Fruit fly (Drosophila melanogaster) whole organism, embryonic: ENCODE data around the gene CG6790.

Source experiments
- CG10321 ChIP-seq: fragments of 200-800 bp; sonication (Bioruptor generic); IDR thresholded peaks from 2 replicates; pipeline ENCODE4 v1.3.6; 2022; ENCODE audit warnings: missing biosample characterization, missing genetic modification characterization
- CG10462 ChIP-seq: fragments of 200-800 bp; sonication (Bioruptor generic); optimal IDR thresholded peaks from 2 replicates; lab custom pipeline; 2016; ENCODE audit warnings: missing biosample characterization, missing genetic modification characterization
- CG12391 ChIP-seq: fragments of 200-800 bp; sonication (Bioruptor generic); optimal IDR thresholded peaks from 3 replicates; lab custom pipeline; 2018; ENCODE audit warnings: missing biosample characterization, mild to moderate bottlenecking, missing genetic modification characterization, moderate library complexity
- CG13296 ChIP-seq: fragments of 200-800 bp; sonication (Bioruptor generic); optimal IDR thresholded peaks from 3 replicates; lab custom pipeline; 2018; ENCODE audit warnings: missing biosample characterization, mild to moderate bottlenecking, missing genetic modification characterization
- CG15601 ChIP-seq: fragments of 200-800 bp; sonication (Bioruptor generic); optimal IDR thresholded peaks from 3 replicates; lab custom pipeline; 2019; ENCODE audit warnings: missing biosample characterization, mild to moderate bottlenecking, missing genetic modification characterization, moderate library complexity
- CG16815 ChIP-seq: fragments of 200-800 bp; sonication (Bioruptor generic); optimal IDR thresholded peaks from 3 replicates; lab custom pipeline; 2017; ENCODE audit warnings: missing biosample characterization, mild to moderate bottlenecking, missing genetic modification characterization
- CG16863 ChIP-seq: fragments of 200-800 bp; sonication (Bioruptor generic); optimal IDR thresholded peaks from 3 replicates; lab custom pipeline; 2016; ENCODE audit warnings: missing biosample characterization, missing genetic modification characterization
- CG18011 ChIP-seq: fragments of 200-800 bp; sonication (Bioruptor generic); optimal IDR thresholded peaks from 2 replicates; lab custom pipeline; 2017; ENCODE audit warnings: missing biosample characterization, missing genetic modification characterization, mild to moderate bottlenecking, moderate library complexity, missing genotype
- CG1832 ChIP-seq: fragments of 200-800 bp; sonication (Bioruptor generic); optimal IDR thresholded peaks from 2 replicates; lab custom pipeline; 2017; ENCODE audit warnings: missing biosample characterization, mild to moderate bottlenecking, missing genetic modification characterization, inconsistent platforms
- CG18619 ChIP-seq: fragments of 200-800 bp; sonication (Bioruptor generic); optimal IDR thresholded peaks from 3 replicates; lab custom pipeline; 2017; ENCODE audit warnings: missing biosample characterization, mild to moderate bottlenecking, missing genetic modification characterization
- CG30020 ChIP-seq: fragments of 200-800 bp; optimal IDR thresholded peaks from 2 replicates; lab custom pipeline; 2019; ENCODE audit warnings: missing biosample characterization, mild to moderate bottlenecking, missing genetic modification characterization, moderate library complexity
- CG31224 ChIP-seq: fragments of 200-800 bp; sonication (Bioruptor generic); IDR thresholded peaks from 2 replicates; pipeline ENCODE4 v1.3.6; 2022; ENCODE audit warnings: missing biosample characterization, missing genetic modification characterization
- CG3726 ChIP-seq: fragments of 200-800 bp; sonication (Bioruptor generic); IDR thresholded peaks from 3 replicates; pipeline ENCODE4, ENCODE4 v1.3.6; 2022; ENCODE audit warnings: missing biosample characterization, missing genetic modification characterization
- CG3847 ChIP-seq: fragments of 200-800 bp; sonication (Bioruptor generic); IDR thresholded peaks from 2 replicates; pipeline ENCODE4 v1.3.6; 2022; ENCODE audit warnings: missing biosample characterization, missing genetic modification characterization
- CG42726 ChIP-seq: fragments of 200-800 bp; sonication (Bioruptor generic); IDR thresholded peaks from 2 replicates; pipeline ENCODE4 v1.3.6; 2022; ENCODE audit warnings: missing biosample characterization, missing genetic modification characterization; ENCODE audit not compliant: partially characterized antibody
- CG4820 ChIP-seq: fragments of 200-800 bp; sonication (Bioruptor generic); optimal IDR thresholded peaks from 3 replicates; lab custom pipeline; 2016; ENCODE audit warnings: missing biosample characterization, missing genetic modification characterization
- CG6654 ChIP-seq: fragments of 200-800 bp; sonication (Bioruptor generic); optimal IDR thresholded peaks from 2 replicates; lab custom pipeline; 2017; ENCODE audit warnings: missing biosample characterization, mild to moderate bottlenecking, missing genetic modification characterization
- CG6791 ChIP-seq: fragments of 200-800 bp; sonication (Bioruptor generic); IDR thresholded peaks from 3 replicates; pipeline ENCODE4 v1.3.6; 2022; ENCODE audit warnings: missing biosample characterization, missing genetic modification characterization; ENCODE audit not compliant: partially characterized antibody
- CG8359 ChIP-seq: fragments of 200-800 bp; sonication (Bioruptor generic); optimal IDR thresholded peaks from 2 replicates; lab custom pipeline; 2017; ENCODE audit warnings: missing biosample characterization, mild to moderate bottlenecking, missing genetic modification characterization, borderline replicate concordance
- CG9215 ChIP-seq: fragments of 200-800 bp; sonication (Bioruptor generic); IDR thresholded peaks from 2 replicates; pipeline ENCODE4 v1.3.6; 2022; ENCODE audit warnings: missing biosample characterization, missing genetic modification characterization
- CG9817 ChIP-seq: fragments of 200-800 bp; sonication (Bioruptor generic); optimal IDR thresholded peaks from 2 replicates; lab custom pipeline; 2018; ENCODE audit warnings: missing biosample characterization, mild to moderate bottlenecking, missing genetic modification characterization, moderate library complexity
- CrebB ChIP-seq: fragments of 200-800 bp; sonication (Bioruptor generic); optimal IDR thresholded peaks from 3 replicates; lab custom pipeline; 2018; ENCODE audit warnings: missing biosample characterization, mild to moderate bottlenecking, missing genetic modification characterization
- Dll ChIP-seq: fragments of 200-800 bp; sonication (Bioruptor generic); IDR thresholded peaks from 4 replicates; pipeline ENCODE4 v1.3.6; 2022; ENCODE audit warnings: missing biosample characterization, missing genetic modification characterization; ENCODE audit not compliant: partially characterized antibody
- E2f2 ChIP-seq: fragments of 200-800 bp; sonication (Bioruptor generic); IDR thresholded peaks from 2 replicates; pipeline ENCODE4 v1.3.6; 2022; ENCODE audit warnings: missing biosample characterization, missing genetic modification characterization
- Fer1 ChIP-seq: fragments of 200-800 bp; sonication (Bioruptor generic); optimal IDR thresholded peaks from 2 replicates; lab custom pipeline; 2017; ENCODE audit warnings: missing biosample characterization, mild to moderate bottlenecking, missing genetic modification characterization
- Fer3 ChIP-seq: fragments of 200-800 bp; sonication (Bioruptor generic); optimal IDR thresholded peaks from 2 replicates; lab custom pipeline; 2018; ENCODE audit warnings: missing biosample characterization, mild to moderate bottlenecking, missing genetic modification characterization, moderate library complexity
- Jarid2 ChIP-seq: fragments of 200-800 bp; sonication (Bioruptor generic); optimal IDR thresholded peaks from 3 replicates; lab custom pipeline; 2017; ENCODE audit warnings: mild to moderate bottlenecking, missing biosample characterization, missing genetic modification reagents, missing genetic modification characterization
- MTF-1 ChIP-seq: fragments of 200-800 bp; sonication (Bioruptor generic); optimal IDR thresholded peaks from 2 replicates; lab custom pipeline; 2018; ENCODE audit warnings: missing biosample characterization, mild to moderate bottlenecking, missing genetic modification characterization, borderline replicate concordance
- NC2α ChIP-seq: fragments of 200-800 bp; sonication (Bioruptor generic); optimal IDR thresholded peaks from 2 replicates; lab custom pipeline; 2016; ENCODE audit warnings: missing biosample characterization, missing genetic modification characterization
- Xbp1 ChIP-seq: fragments of 200-800 bp; sonication (Bioruptor generic); optimal IDR thresholded peaks from 3 replicates; lab custom pipeline; 2016; ENCODE audit warnings: missing biosample characterization, mild to moderate bottlenecking, missing genetic modification characterization
- az2 ChIP-seq: fragments of 200-800 bp; sonication (Bioruptor generic); optimal IDR thresholded peaks from 3 replicates; lab custom pipeline; 2016; ENCODE audit warnings: missing biosample characterization, missing genetic modification characterization
- bowl ChIP-seq: fragments of 200-800 bp; sonication (Bioruptor generic); IDR thresholded peaks from 2 replicates; pipeline ENCODE4 v1.3.6; 2022; ENCODE audit warnings: missing biosample characterization, missing genetic modification characterization
- br ChIP-seq: fragments of >200 bp; optimal IDR thresholded peaks from 2 replicates; lab custom pipeline; 2017
- bsh ChIP-seq, 2 experiments: fragments of 200-800 bp; sonication (Bioruptor generic); optimal IDR thresholded peaks; 2 replicates each; lab custom pipeline; 2017 to 2018; ENCODE audit warnings: mild to moderate bottlenecking in 2 of 2, missing biosample characterization in 2 of 2, missing genetic modification characterization in 2 of 2, moderate library complexity in 1 of 2
- cad ChIP-seq: fragments of >200 bp; optimal IDR thresholded peaks from 2 replicates; lab custom pipeline; 2017; ENCODE audit warnings: missing biosample characterization, missing genetic modification characterization
- ci ChIP-seq: fragments of 200-800 bp; sonication (Bioruptor generic); IDR thresholded peaks from 3 replicates; pipeline ENCODE4 v1.3.6; 2022; ENCODE audit warnings: missing biosample characterization, missing genetic modification characterization
- dan ChIP-seq: fragments of 200-800 bp; sonication (Bioruptor generic); IDR thresholded peaks from 2 replicates; pipeline ENCODE4 v1.3.6; 2022; ENCODE audit warnings: missing biosample characterization, missing genetic modification characterization
- dimm ChIP-seq: fragments of 200-800 bp; sonication (Bioruptor generic); IDR thresholded peaks from 2 replicates; pipeline ENCODE4 v1.3.6; 2022; ENCODE audit warnings: missing biosample characterization, missing genetic modification characterization
- dm ChIP-seq: fragments of 200-800 bp; sonication (Bioruptor generic); optimal IDR thresholded peaks from 3 replicates; lab custom pipeline; 2016; ENCODE audit warnings: missing biosample characterization, missing genetic modification characterization
- gfzf ChIP-seq: fragments of 200-800 bp; sonication (Bioruptor generic); optimal IDR thresholded peaks from 2 replicates; lab custom pipeline; 2016; ENCODE audit warnings: missing biosample characterization, mild to moderate bottlenecking, missing genetic modification characterization, moderate library complexity
- luna ChIP-seq: fragments of 200-800 bp; sonication (Bioruptor generic); optimal IDR thresholded peaks from 2 replicates; lab custom pipeline; 2016; ENCODE audit warnings: missing biosample characterization, missing genetic modification characterization
- maf-S ChIP-seq: fragments of 200-800 bp; sonication (Bioruptor generic); optimal IDR thresholded peaks from 2 replicates; lab custom pipeline; 2016; ENCODE audit warnings: missing biosample characterization, missing genetic modification characterization
- ranshi ChIP-seq: fragments of 200-800 bp; sonication (Bioruptor generic); IDR thresholded peaks from 2 replicates; pipeline ENCODE4 v1.3.6; 2022; ENCODE audit warnings: missing biosample characterization, missing genetic modification characterization
- repo ChIP-seq: fragments of 200-800 bp; sonication (Bioruptor generic); optimal IDR thresholded peaks from 2 replicates; lab custom pipeline; 2016; ENCODE audit warnings: missing biosample characterization, missing genetic modification characterization
- sc ChIP-seq, 3 experiments: fragments of >200 bp in 2 of 3; fragments of 200-800 bp in 1 of 3; sonication (Bioruptor generic) in 1 of 3; optimal IDR thresholded peaks; 2 replicates in 2 of 3; 3 replicates in 1 of 3; lab custom pipeline; 2017; ENCODE audit warnings: mild to moderate bottlenecking in 1 of 3, missing biosample characterization in 1 of 3, missing genetic modification characterization in 1 of 3, missing genetic modification reagents in 1 of 3
- sna ChIP-seq: fragments of 200-800 bp; sonication (Bioruptor generic); IDR thresholded peaks from 2 replicates; pipeline ENCODE4 v1.3.6; 2022; ENCODE audit warnings: missing biosample characterization, missing genetic modification characterization; ENCODE audit not compliant: partially characterized antibody
- tgo ChIP-seq: fragments of 200-800 bp; sonication (Bioruptor generic); IDR thresholded peaks from 3 replicates; pipeline ENCODE4 v1.3.6; 2022; ENCODE audit warnings: missing biosample characterization, missing genetic modification characterization
- ttk ChIP-seq: fragments of 200-800 bp; sonication (Bioruptor generic); IDR thresholded peaks from 2 replicates; pipeline ENCODE4 v2.1.2; 2022; ENCODE audit warnings: missing biosample characterization, missing genetic modification characterization
- yki ChIP-seq: fragments of >200 bp; optimal IDR thresholded peaks from 3 replicates; lab custom pipeline; 2018
- z ChIP-seq: fragments of 200-800 bp; sonication (Bioruptor generic); IDR thresholded peaks from 3 replicates; pipeline ENCODE4 v1.3.6; 2022; ENCODE audit warnings: missing biosample characterization, missing genetic modification characterization

Gene CG6790

DNA sequence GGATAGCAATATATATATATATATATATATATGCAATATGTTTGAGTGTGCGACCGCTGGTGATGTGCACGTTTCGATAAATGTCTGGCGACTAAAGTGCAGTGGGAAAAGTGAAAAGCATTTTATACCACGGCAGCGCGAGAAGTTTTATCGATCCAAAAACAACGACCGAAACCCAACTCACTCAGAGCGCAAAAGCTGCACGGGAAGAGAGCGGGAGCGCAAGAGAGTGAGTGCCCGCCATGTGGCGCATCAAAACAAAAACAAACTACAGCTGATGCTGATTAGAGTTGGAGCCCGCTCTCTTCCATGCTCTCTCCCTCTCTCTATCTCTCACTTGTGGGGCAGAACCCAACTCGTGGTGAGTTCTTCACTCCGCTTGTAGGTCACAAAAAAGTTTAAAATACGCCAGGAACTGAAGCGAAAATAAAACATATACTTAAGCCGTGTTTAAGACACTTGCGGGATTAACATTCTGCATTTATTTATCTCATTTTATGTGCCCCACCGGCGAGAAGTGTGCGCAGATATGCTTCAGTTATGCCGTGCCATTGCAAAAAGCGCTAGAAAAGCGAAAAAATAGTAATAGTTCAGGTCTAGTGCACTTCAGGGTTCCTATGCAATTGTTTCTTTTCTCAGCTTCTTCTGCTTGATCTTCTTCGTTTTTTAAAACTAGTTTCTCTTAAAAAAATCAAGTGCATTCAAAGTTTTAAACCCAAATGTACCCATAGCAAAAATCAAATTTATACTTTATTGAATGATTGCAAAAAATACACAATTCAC, 26.3 kb upstream of the CG6790 start (continued):
- no peak for TF ChIP-seq dimm (GFP tag; lab: Robert Waterston, UW)
- no peak for TF ChIP-seq CG18619 (GFP tag; lab: Kevin White, UChicago)
- no peak for TF ChIP-seq CG9215 (GFP tag; lab: Robert Waterston, UW)
- no peak for TF ChIP-seq az2
- TF ChIP-seq z (GFP tag; lab: Robert Waterston, UW): peak; percentile 64; the same call in 1 of the 3 replicates
- TF ChIP-seq NC2α: no peak
- peak; percentile 99 for TF ChIP-seq yki (lab: Kevin White, UChicago)
- peak; percentile 16; the same call in 1 of the 3 replicates for TF ChIP-seq ci (GFP tag; lab: Robert Waterston, UW)
- peak in 1 of 2 experiments; percentile 72 for TF ChIP-seq bsh (GFP tag; optimal IDR thresholded peaks at IDR 0.05; lab: Kevin White, UChicago)
- peak; percentile 38 for TF ChIP-seq Jarid2 (GFP tag; lab: Kevin White, UChicago)
- TF ChIP-seq br (lab: Kevin White, UChicago): no peak
- no peak for TF ChIP-seq CG15601 (tag; lab: Kevin White, UChicago)
- TF ChIP-seq ranshi: no peak
- TF ChIP-seq CG31224 (GFP tag; lab: Robert Waterston, UW): no peak
- TF ChIP-seq Fer1 (GFP tag; lab: Kevin White, UChicago): no peak
- no peak for TF ChIP-seq Fer3 (tag; lab: Kevin White, UChicago)
- TF ChIP-seq MTF-1 (GFP tag; lab: Kevin White, UChicago): peak; percentile 25
- TF ChIP-seq CG4820 (GFP tag; lab: Kevin White, UChicago): no peak
- TF ChIP-seq dm (GFP tag; lab: Kevin White, UChicago): no peak
- no peak for TF ChIP-seq ttk (GFP tag; lab: Robert Waterston, UW)
- peak; percentile 80 for TF ChIP-seq sna (GFP tag; lab: Robert Waterston, UW)
- no peak for TF ChIP-seq Xbp1
- no peak for TF ChIP-seq CrebB (tag; lab: Kevin White, UChicago)
- 0 out of 3 replicates have a peak, but pooled peaks have one; percentile 26 for TF ChIP-seq CG6791
- no peak for TF ChIP-seq CG30020
- peak; percentile 77 for TF ChIP-seq Dll
- TF ChIP-seq maf-S: no peak
- TF ChIP-seq tgo (GFP tag; lab: Robert Waterston, UW): no peak
- TF ChIP-seq dan (GFP tag; lab: Robert Waterston, UW): no peak
- TF ChIP-seq CG12391 (tag; lab: Kevin White, UChicago): no peak
- TF ChIP-seq CG10462: no peak
- TF ChIP-seq E2f2: peak; percentile 17; the same call in 1 of the 2 replicates
- TF ChIP-seq CG6654 (GFP tag; lab: Kevin White, UChicago): no peak
- no peak for TF ChIP-seq CG16863 (GFP tag; lab: Kevin White, UChicago)
- TF ChIP-seq CG16815 (GFP tag; lab: Kevin White, UChicago): no peak
- TF ChIP-seq CG42726: no peak
- no peak for TF ChIP-seq CG3847 (GFP tag; lab: Robert Waterston, UW)
- TF ChIP-seq cad (GFP tag; lab: Kevin White, UChicago): no peak
- TF ChIP-seq CG18011: no peak
- no peak for TF ChIP-seq CG13296 (GFP tag; lab: Kevin White, UChicago)
- TF ChIP-seq bowl (GFP tag; lab: Robert Waterston, UW): no peak
- TF ChIP-seq repo (GFP tag; lab: Kevin White, UChicago): no peak
- no peak for TF ChIP-seq CG1832 (GFP tag; lab: Kevin White, UChicago)
- no peak for TF ChIP-seq CG8359 (GFP tag; lab: Kevin White, UChicago)
- no peak for TF ChIP-seq CG9817 (tag; lab: Kevin White, UChicago)
- TF ChIP-seq CG3726 (GFP tag; lab: Robert Waterston, UW): no peak
- TF ChIP-seq sc (optimal IDR thresholded peaks at IDR 0.05; lab: Kevin White, UChicago): no peak
- TF ChIP-seq sc (GFP tag; optimal IDR thresholded peaks at IDR 0.05; lab: Kevin White, UChicago): no peak
- TF ChIP-seq gfzf: no peak
- TF ChIP-seq luna (GFP tag; lab: Kevin White, UChicago): no peak
- no peak for TF ChIP-seq CG10321 (GFP tag; lab: Robert Waterston, UW)
